Fruit fly (Drosophila melanogaster) S2 (cell line): Measurements from ENCODE around the gene ara.

Experiments used
- CG8478 ChIP-seq: fragments of >200 bp; optimal IDR thresholded peaks from 2 replicates; lab custom pipeline; 2018
- CTCF ChIP-seq, 2 experiments: fragments of >200 bp; optimal IDR thresholded peaks; 2 replicates each; lab custom pipeline; 2018

Gene ara

DNA sequence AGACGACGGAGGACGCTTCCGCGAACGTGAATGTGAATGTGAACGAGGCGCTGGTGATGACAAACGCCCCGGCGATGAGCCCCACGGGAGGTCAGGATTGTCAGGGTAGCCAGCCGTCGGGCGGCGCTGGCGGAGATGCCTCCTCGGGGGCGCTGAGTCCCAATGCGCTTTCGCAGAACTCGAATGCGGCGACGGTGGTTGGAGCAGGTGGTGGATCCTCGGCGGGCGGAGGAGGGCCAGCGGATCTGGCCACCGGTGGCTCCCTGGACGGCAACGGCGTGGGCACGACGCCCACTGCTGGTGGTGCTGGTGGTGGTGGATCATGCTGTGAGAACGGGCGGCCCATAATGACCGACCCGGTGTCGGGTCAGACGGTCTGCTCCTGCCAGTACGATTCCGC lies 5.3 kb downstream of the ara start:
- TF ChIP-seq CTCF (optimal IDR thresholded peaks at IDR 0.05; lab: Kevin White, UChicago) (no peak), CG8478 (lab: Kevin White, UChicago) (no peak)

DNA sequence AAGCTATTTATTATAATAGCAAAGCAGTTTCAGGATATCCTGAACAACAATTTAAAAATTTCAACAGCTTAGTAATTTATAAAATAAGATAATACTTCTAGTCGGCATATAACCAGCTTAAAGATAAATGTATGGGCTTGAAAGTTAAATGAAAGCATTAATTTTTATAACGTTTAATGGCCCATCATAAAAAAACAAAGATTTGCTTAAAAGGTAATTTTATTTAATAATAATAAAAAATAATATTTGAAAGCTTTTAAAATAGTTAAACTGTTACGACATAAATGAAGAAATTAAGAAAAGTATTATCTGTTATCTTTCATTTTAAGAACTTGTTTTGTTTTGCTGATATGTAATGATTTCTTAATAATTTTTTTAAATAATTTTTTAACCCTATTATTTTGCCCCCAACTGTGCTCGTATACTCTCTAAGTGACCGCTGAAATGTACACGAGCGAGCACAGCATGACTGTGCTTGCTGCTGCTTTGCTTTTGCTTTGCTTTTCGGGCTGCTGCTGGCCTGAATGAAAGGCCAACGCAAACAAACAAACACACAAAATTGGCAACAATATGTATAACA lies 6.8 kb downstream of the ara start:
- no peak for TF ChIP-seq CTCF (optimal IDR thresholded peaks at IDR 0.05; lab: Kevin White, UChicago)
- TF ChIP-seq CG8478 (lab: Kevin White, UChicago) = no peak

DNA sequence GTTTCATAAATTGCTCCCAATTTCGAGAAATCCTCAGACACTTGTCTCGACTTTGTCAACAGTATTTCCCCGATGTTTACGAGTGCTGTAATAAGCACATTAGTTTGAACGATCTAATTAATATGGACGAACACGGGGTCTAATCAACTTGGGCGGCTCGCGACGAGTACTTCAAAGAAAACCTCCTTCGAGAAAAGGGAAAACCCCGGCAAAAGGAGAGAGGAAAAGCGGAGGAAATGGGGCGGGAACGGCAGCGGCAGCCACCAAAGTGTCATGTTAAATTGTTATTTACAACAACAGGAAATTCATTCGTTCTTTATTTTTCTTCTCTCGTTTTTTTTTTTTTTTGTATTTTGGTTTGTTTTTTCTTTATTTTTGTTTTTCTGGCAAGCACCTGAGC lies 7.8 kb downstream of the ara start:
- no peak for TF ChIP-seq CG8478 (lab: Kevin White, UChicago)
- no peak for TF ChIP-seq CTCF (optimal IDR thresholded peaks at IDR 0.05; lab: Kevin White, UChicago)

DNA sequence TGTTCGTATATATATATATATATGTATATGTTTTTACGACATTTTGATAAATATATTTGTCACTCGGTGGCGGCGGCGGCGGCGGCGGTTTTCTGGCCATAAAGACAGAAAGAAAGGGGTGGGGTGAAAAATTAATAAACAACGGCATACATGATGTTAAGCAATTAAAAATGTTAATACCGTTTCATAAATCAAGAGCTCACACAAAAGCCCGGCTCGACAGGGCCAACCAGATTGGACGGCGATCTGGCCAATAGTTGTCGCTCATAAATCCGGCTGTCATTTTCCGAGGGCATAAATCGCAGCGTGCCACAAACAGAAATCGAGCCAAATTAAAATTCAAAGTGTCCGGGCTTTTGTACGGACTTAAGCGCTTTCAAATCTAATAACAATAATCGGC lies 8.4 kb downstream of the ara start:
- TF ChIP-seq CTCF (optimal IDR thresholded peaks at IDR 0.05; lab: Kevin White, UChicago) (no peak), CG8478 (lab: Kevin White, UChicago) (no peak)

DNA sequence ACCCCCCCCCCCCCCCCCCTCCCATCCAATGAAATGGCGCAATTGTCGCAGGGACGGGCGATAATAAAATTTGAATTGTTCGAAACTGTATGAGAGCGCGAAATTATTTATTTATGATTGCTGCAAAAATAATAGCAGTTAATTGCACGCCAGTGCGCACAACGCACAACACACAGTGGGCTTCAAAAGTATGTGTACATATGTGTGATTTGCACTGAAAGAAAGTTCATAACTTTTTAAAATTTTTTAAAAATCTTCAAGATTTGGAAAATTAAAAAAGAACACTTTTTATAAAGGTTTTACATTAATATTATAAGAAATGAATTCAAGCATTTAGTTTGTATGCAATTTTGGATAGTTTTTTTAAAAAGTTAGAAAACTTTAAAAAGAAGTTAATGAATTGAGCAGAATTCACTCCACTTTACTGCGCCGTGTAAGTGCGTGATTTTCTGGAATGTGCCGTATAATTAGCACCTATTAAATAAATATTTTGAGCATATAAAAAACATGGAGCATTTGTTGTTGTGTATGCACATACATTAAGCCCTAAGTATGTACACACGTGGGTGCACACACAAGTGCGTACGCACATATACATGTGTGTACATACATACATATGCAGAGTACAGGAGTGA lies 9.6 kb downstream of the ara start:
- TF ChIP-seq CG8478 (lab: Kevin White, UChicago) = no peak
- no peak for TF ChIP-seq CTCF (optimal IDR thresholded peaks at IDR 0.05; lab: Kevin White, UChicago)

DNA sequence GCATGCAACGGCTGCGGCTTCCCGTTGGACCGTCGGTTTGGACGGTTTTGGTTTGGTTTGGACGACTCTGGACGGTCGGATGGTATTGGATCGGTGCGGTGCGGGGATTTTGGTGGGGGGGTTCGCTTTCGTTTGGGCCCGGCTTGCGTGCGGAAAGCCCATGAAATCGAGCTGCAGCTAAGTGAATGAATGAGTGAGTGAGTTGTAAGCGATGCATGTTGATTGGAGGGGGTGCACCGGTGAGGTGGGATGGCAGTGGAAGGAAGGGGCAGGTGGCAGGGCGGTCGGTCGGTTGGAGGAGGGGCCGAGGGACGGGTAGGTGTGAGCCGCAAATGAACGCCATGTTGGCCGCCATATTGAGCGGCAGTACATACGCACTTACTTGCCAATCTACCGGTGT lies 10.2 kb downstream of the ara start:
- TF ChIP-seq CTCF (optimal IDR thresholded peaks at IDR 0.05; lab: Kevin White, UChicago) (no peak), CG8478 (lab: Kevin White, UChicago) (no peak)

DNA sequence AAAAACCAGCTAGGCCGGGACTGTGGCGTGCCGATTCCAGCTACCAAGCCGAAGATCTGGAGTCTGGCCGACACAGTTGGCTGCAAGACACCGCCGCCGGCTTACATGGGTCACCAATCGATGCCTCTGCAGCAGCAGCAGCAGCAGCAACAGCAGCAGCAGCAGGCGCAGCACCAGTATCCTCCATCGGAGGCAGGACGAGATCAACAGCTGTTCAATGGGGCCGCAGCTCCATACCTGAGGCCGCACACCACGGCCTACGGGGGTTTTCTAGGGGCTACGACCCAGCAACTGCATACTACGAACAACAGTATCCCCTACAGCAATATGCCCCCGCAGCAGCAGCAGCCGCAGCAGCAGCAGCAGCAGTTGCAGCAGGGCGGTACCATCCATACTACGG lies 14.4 kb downstream of the ara start:
- no peak for TF ChIP-seq CG8478 (lab: Kevin White, UChicago)
- no peak for TF ChIP-seq CTCF (optimal IDR thresholded peaks at IDR 0.05; lab: Kevin White, UChicago)

DNA sequence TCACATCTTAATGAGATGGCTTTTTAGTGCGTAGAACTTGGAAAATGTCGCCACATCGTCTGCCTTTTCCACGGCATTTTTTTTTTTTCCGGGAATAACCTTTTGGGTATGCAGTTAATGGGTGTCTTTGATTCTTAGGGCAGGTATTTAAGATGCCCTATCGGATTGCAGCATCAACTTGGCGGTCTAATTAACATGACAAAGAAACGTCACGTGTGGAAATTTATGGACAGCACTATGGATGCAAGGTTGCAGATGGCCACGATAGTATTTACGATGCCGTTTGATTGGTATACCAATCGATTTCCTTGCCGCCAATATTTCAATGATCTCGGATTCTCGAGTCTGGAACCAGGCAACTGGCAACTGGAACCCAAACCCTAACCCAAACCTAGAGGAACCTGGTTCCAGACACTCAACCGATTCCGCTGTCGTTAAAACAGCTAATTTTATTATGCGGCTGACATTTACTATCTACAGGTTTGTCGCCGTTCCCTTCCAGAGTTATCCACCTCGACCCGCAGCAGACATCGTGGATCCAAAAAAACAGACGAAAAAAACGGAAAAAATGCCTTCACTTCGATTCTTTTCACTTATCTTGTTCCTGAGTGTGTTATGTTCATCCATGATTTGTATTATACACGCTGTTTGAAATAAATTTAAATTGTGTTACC lies 20.9 kb downstream of the ara start:
- no peak for TF ChIP-seq CTCF (optimal IDR thresholded peaks at IDR 0.05; lab: Kevin White, UChicago)
- no peak for TF ChIP-seq CG8478 (lab: Kevin White, UChicago)

DNA sequence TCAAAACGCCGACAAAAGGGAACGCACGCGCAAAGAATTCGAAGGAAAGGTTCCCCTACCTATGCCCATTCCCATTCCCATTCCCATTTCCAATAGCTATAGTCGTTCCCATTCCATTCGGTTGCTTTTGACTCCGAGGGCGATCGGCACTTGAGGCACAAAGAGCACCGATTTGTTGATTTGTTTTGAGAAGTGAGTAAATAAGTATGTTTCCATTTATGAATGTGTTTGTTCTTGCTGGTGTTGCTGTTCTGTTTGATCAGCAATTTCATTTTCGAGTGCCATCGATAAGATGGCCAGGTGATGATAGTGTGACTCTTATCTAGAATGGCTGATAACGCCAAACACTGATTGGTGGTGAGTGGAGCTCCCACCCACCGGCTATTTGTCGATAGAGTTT lies 25.8 kb downstream of the ara start:
- TF ChIP-seq CG8478 (lab: Kevin White, UChicago) (no peak), CTCF (optimal IDR thresholded peaks at IDR 0.05; lab: Kevin White, UChicago) (no peak)

DNA sequence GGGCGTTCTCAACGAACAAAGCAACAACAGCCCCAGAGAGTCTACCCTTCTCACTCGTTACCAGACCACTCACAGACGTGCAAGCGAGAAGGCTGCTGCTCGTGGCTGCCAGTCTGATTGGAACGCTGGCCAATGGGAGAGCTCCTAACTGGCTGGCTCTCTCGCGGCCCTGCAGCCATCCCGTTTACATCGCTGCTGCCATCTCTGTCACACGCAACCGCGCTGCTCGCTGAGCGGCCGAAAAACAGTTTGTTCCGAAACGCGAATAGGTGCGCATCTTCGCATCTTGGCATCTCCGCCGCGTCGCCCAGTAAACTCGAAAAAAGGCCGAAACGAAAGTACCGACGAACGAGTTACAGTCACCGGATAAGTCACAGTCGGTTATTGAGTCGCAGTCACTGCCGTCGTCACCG lies 28.9 kb downstream of the ara start, which contains the start of gene caup:
Gene caup (plus strand): TSS at position 245 of the 413 bp plus-strand sequence.
- peak; percentile 75 for TF ChIP-seq CG8478 (lab: Kevin White, UChicago)
- TF ChIP-seq CTCF (optimal IDR thresholded peaks at IDR 0.05; lab: Kevin White, UChicago) = peak in 1 of 2 experiments; percentile 67

DNA sequence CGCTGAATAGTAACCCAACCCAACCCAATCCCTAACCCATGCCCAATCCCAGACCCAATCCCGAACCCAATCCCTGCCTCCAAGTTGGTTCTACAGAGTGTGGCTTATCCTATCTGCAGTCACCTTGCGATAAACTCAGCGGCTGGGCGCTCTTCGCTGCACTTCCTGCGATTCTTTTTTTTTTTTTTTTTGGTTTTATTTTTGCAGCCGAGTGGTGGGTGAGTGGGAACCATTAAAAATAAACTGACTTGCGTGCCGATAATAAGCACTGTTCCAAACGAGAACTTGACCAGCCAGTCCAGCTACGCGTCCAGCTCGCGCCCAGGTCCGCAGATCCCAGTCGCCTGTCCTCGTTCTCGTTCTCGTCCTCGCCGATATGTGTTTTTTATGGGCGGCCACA lies 34.6 kb downstream of the ara start:
- TF ChIP-seq CG8478 (lab: Kevin White, UChicago) (no peak), CTCF (optimal IDR thresholded peaks at IDR 0.05; lab: Kevin White, UChicago) (no peak)

DNA sequence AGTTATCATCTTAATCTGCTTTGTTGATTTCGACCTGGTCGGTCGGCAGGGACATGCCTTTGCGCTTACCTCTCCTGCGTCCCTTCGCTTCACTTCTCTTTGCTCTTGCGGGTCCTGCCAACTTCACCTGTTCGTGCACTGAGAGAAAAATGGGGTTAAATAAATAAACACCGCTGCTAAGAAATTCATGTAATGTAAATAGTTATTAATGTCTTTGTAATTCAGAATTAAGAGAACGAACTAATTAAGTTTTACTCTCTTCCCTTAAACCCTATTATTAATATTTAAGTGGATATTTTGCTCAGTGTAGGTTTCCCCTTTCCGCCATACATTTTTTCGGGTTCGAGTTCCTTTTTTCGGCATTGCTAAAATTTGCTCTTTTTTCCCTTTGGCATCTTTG lies 35.9 kb downstream of the ara start:
- TF ChIP-seq CTCF (optimal IDR thresholded peaks at IDR 0.05; lab: Kevin White, UChicago) = no peak
- no peak for TF ChIP-seq CG8478 (lab: Kevin White, UChicago)

DNA sequence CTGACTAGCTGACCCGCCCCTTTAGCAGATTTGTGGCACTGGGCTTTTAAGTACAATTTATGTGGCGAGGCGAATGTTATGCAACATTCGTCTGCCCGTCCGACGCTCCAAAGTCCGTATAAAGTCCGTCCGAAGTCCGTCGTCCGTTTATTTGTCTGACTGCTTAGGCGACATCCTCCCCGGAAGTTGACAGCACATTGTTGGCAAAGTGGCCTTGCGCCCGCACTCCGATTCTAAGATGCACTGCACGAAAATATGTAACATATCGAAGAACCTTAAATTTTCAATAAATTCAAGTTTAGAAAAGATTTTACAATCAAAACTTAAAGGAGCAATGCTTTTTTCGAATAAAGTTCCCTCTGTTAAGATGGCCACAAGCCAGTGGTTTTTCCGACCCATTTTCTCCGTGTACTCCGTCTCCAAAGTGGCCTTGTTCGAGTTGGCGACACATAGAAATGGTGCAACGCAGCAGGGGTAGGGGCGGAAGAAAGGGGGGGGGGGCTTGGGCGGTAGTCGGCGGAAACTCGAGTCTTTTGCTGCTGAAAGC lies 38.4 kb downstream of the ara start:
- TF ChIP-seq CTCF (optimal IDR thresholded peaks at IDR 0.05; lab: Kevin White, UChicago) (no peak), CG8478 (lab: Kevin White, UChicago) (no peak)

DNA sequence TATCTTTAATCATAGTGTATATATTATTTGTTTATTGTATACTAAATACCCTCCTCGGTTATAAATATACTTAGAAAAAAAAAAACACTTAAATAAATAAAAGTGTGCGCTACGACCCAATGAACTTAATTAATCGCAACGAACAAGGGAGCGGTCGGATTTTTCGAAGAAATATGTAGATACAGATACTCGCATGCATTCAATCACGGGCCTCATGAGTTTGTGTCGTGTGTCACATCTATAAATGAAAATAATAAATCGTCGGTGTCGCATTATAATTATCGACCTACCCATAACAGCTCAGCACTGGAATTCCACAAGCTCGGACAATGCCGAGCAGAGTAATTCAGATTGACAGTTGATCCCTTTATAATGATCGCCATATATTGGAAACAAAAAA lies 41.4 kb downstream of the ara start:
- TF ChIP-seq CG8478 (lab: Kevin White, UChicago) (no peak), CTCF (optimal IDR thresholded peaks at IDR 0.05; lab: Kevin White, UChicago) (no peak)

DNA sequence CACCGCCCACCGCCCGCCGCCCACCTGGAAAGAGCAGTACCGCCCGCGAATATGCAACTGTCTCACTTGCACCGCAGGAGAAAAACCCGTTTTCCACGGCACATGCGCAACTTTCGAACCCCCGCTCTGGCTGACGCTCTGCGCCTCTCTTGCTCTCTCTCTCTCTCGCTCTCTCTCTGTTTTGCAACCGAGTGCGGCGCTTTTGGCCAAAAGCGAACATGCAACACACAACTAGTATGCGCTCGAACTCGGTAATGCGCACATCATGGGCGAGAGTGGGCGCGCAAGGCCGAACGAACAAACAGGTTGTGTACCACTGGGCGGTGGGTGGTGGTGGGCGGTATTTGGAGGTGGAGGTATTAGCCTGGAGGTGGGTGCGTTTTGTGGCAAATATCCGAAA lies 47.2 kb downstream of the ara start:
- TF ChIP-seq CG8478 (lab: Kevin White, UChicago) = no peak
- no peak for TF ChIP-seq CTCF (optimal IDR thresholded peaks at IDR 0.05; lab: Kevin White, UChicago)
